Fruit fly (Drosophila melanogaster) whole organism, embryonic: Measurements from ENCODE around the gene CG33158.

Experiments
- CG11504 ChIP-seq: fragments of 200-800 bp; sonication (Bioruptor generic); optimal IDR thresholded peaks from 3 replicates; lab custom pipeline; 2019; ENCODE audit warnings: missing biosample characterization, mild to moderate bottlenecking, missing genetic modification characterization, moderate library complexity
- CG12219 ChIP-seq: fragments of 200-800 bp; sonication (Bioruptor generic); optimal IDR thresholded peaks from 3 replicates; lab custom pipeline; 2018; ENCODE audit warnings: missing biosample characterization, mild to moderate bottlenecking, missing genetic modification characterization
- CG12942 ChIP-seq: fragments of 200-800 bp; sonication (Bioruptor generic); optimal IDR thresholded peaks from 3 replicates; lab custom pipeline; 2016; ENCODE audit warnings: missing biosample characterization, missing genetic modification characterization
- CG15601 ChIP-seq: fragments of 200-800 bp; sonication (Bioruptor generic); optimal IDR thresholded peaks from 3 replicates; lab custom pipeline; 2019; ENCODE audit warnings: missing biosample characterization, mild to moderate bottlenecking, missing genetic modification characterization, moderate library complexity
- CG15696 ChIP-seq: fragments of 200-800 bp; sonication (Bioruptor generic); optimal IDR thresholded peaks from 2 replicates; lab custom pipeline; 2019; ENCODE audit warnings: missing biosample characterization, mild to moderate bottlenecking, missing genetic modification characterization, moderate library complexity
- CG16815 ChIP-seq: fragments of 200-800 bp; sonication (Bioruptor generic); optimal IDR thresholded peaks from 3 replicates; lab custom pipeline; 2017; ENCODE audit warnings: missing biosample characterization, mild to moderate bottlenecking, missing genetic modification characterization
- CG17328 ChIP-seq: fragments of 200-800 bp; sonication (Bioruptor generic); IDR thresholded peaks from 2 replicates; pipeline ENCODE4 v1.3.6; 2022; ENCODE audit warnings: missing biosample characterization, missing genetic modification characterization
- CG17361 ChIP-seq: fragments of 200-800 bp; sonication (Bioruptor generic); IDR thresholded peaks from 3 replicates; pipeline ENCODE4 v1.3.6; 2022; ENCODE audit warnings: missing biosample characterization, missing genetic modification characterization
- CG18476 ChIP-seq: fragments of 200-800 bp; sonication (Bioruptor generic); optimal IDR thresholded peaks from 2 replicates; lab custom pipeline; 2016; ENCODE audit warnings: missing biosample characterization, mild to moderate bottlenecking, missing genetic modification characterization
- CG18619 ChIP-seq: fragments of 200-800 bp; sonication (Bioruptor generic); optimal IDR thresholded peaks from 3 replicates; lab custom pipeline; 2017; ENCODE audit warnings: missing biosample characterization, mild to moderate bottlenecking, missing genetic modification characterization
- CG2712 ChIP-seq: fragments of 200-800 bp; optimal IDR thresholded peaks from 3 replicates; lab custom pipeline; 2019; ENCODE audit warnings: missing biosample characterization, mild to moderate bottlenecking, missing genetic modification characterization, moderate library complexity
- CG3163 ChIP-seq: fragments of 200-800 bp; sonication (Bioruptor generic); optimal IDR thresholded peaks from 3 replicates; lab custom pipeline; 2016; ENCODE audit warnings: missing biosample characterization, missing genetic modification characterization
- CG32767 ChIP-seq: fragments of 200-800 bp; sonication (Bioruptor generic); IDR thresholded peaks from 2 replicates; pipeline ENCODE4 v1.3.6; 2022; ENCODE audit warnings: missing biosample characterization, missing genetic modification characterization
- CG5180 ChIP-seq: fragments of 200-800 bp; sonication (Bioruptor generic); optimal IDR thresholded peaks from 3 replicates; lab custom pipeline; 2017; ENCODE audit warnings: missing biosample characterization, missing genetic modification characterization, mild to moderate bottlenecking, moderate library complexity, missing genetic modification reagents
- CG6272 ChIP-seq: fragments of 200-800 bp; sonication (Bioruptor generic); IDR thresholded peaks from 2 replicates; pipeline ENCODE4 v1.3.6; 2022; ENCODE audit warnings: missing biosample characterization, missing genetic modification characterization
- CG6791 ChIP-seq: fragments of 200-800 bp; sonication (Bioruptor generic); IDR thresholded peaks from 3 replicates; pipeline ENCODE4 v1.3.6; 2022; ENCODE audit warnings: missing biosample characterization, missing genetic modification characterization; ENCODE audit not compliant: partially characterized antibody
- CG6813 ChIP-seq: fragments of 200-800 bp; sonication (Bioruptor generic); optimal IDR thresholded peaks from 2 replicates; lab custom pipeline; 2017; ENCODE audit warnings: missing biosample characterization, missing genetic modification characterization, mild to moderate bottlenecking, moderate library complexity, missing genetic modification reagents
- CG7839 ChIP-seq: fragments of 200-800 bp; sonication (Bioruptor generic); optimal IDR thresholded peaks from 3 replicates; lab custom pipeline; 2018; ENCODE audit warnings: missing biosample characterization, mild to moderate bottlenecking, missing genetic modification characterization, moderate library complexity
- CG8478 ChIP-seq: fragments of >200 bp; optimal IDR thresholded peaks from 2 replicates; lab custom pipeline; 2018
- CG9215 ChIP-seq: fragments of 200-800 bp; sonication (Bioruptor generic); IDR thresholded peaks from 2 replicates; pipeline ENCODE4 v1.3.6; 2022; ENCODE audit warnings: missing biosample characterization, missing genetic modification characterization
- Chrac-16 ChIP-seq: fragments of 200-800 bp; sonication (Bioruptor generic); optimal IDR thresholded peaks from 3 replicates; lab custom pipeline; 2016; ENCODE audit warnings: missing biosample characterization, missing genetic modification characterization
- CrebB ChIP-seq: fragments of 200-800 bp; sonication (Bioruptor generic); optimal IDR thresholded peaks from 3 replicates; lab custom pipeline; 2018; ENCODE audit warnings: missing biosample characterization, mild to moderate bottlenecking, missing genetic modification characterization
- Ets65A ChIP-seq: fragments of 200-800 bp; sonication (Bioruptor generic); peaks from one replicate; lab custom pipeline; 2016; ENCODE audit warnings: missing biosample characterization, missing genetic modification characterization
- HHEX ChIP-seq: fragments of 200-800 bp; sonication (Bioruptor generic); optimal IDR thresholded peaks from 3 replicates; lab custom pipeline; 2017; ENCODE audit warnings: missing biosample characterization, mild to moderate bottlenecking, missing genetic modification characterization, missing genetic modification reagents
- Med ChIP-seq: fragments of 200-800 bp; sonication (Bioruptor generic); peaks from one replicate; lab custom pipeline; 2016; ENCODE audit warnings: missing biosample characterization, missing genetic modification characterization, mild to moderate bottlenecking, inconsistent platforms, moderate library complexity
- Neu2 ChIP-seq: fragments of 200-800 bp; sonication (Bioruptor generic); optimal IDR thresholded peaks from 3 replicates; lab custom pipeline; 2016; ENCODE audit warnings: missing biosample characterization, missing genetic modification characterization, borderline replicate concordance
- Ptx1 ChIP-seq: fragments of 200-800 bp; sonication (Bioruptor generic); IDR thresholded peaks from 2 replicates; pipeline ENCODE4 v1.3.6; 2022; ENCODE audit warnings: missing biosample characterization, missing genetic modification characterization
- Sox102F ChIP-seq: fragments of 200-800 bp; sonication (Bioruptor generic); optimal IDR thresholded peaks from 2 replicates; lab custom pipeline; 2018; ENCODE audit warnings: missing biosample characterization, mild to moderate bottlenecking, missing genetic modification characterization, moderate library complexity
- Stat92E ChIP-seq, 3 experiments: fragments of >200 bp in 2 of 3; fragments of 200-800 bp in 1 of 3; sonication (Bioruptor generic) in 1 of 3; optimal IDR thresholded peaks; 2 replicates each; lab custom pipeline; 2017 to 2019; ENCODE audit warnings: missing biosample characterization in 3 of 3, missing genetic modification characterization in 3 of 3, mild to moderate bottlenecking in 1 of 3, moderate library complexity in 1 of 3
- ase ChIP-seq: fragments of 200-800 bp; sonication (Bioruptor generic); IDR thresholded peaks from 3 replicates; pipeline ENCODE4 v1.3.6; 2022; ENCODE audit warnings: missing biosample characterization, missing genetic modification characterization
- bowl ChIP-seq: fragments of 200-800 bp; sonication (Bioruptor generic); IDR thresholded peaks from 2 replicates; pipeline ENCODE4 v1.3.6; 2022; ENCODE audit warnings: missing biosample characterization, missing genetic modification characterization
- cwo ChIP-seq: fragments of 200-800 bp; sonication (Bioruptor generic); optimal IDR thresholded peaks from 3 replicates; lab custom pipeline; 2017; ENCODE audit warnings: missing biosample characterization, missing genetic modification characterization, mild to moderate bottlenecking, moderate library complexity, missing genetic modification reagents
- dimm ChIP-seq: fragments of 200-800 bp; sonication (Bioruptor generic); IDR thresholded peaks from 2 replicates; pipeline ENCODE4 v1.3.6; 2022; ENCODE audit warnings: missing biosample characterization, missing genetic modification characterization
- dmrt11E ChIP-seq: fragments of 200-800 bp; sonication (Bioruptor generic); optimal IDR thresholded peaks from 3 replicates; lab custom pipeline; 2018; ENCODE audit warnings: missing biosample characterization, mild to moderate bottlenecking, missing genetic modification characterization, moderate library complexity
- grau ChIP-seq: fragments of 200-800 bp; optimal IDR thresholded peaks from 3 replicates; lab custom pipeline; 2019; ENCODE audit warnings: missing biosample characterization, mild to moderate bottlenecking, missing genetic modification characterization, moderate library complexity
- ham ChIP-seq: fragments of 200-800 bp; sonication (Bioruptor generic); IDR thresholded peaks from 2 replicates; pipeline ENCODE4 v1.3.6; 2022; ENCODE audit warnings: missing biosample characterization, missing genetic modification characterization
- lola ChIP-seq, 3 experiments: fragments of >200 bp in 2 of 3; fragments of 200-800 bp in 1 of 3; sonication (Bioruptor generic) in 1 of 3; optimal IDR thresholded peaks; 2 replicates each; lab custom pipeline; 2017 to 2019; ENCODE audit warnings: missing biosample characterization in 3 of 3, missing genetic modification characterization in 3 of 3, mild to moderate bottlenecking in 1 of 3, moderate library complexity in 1 of 3
- nerfin-2 ChIP-seq: fragments of 200-800 bp; sonication (Bioruptor generic); IDR thresholded peaks from 2 replicates; pipeline ENCODE4 v1.3.6; 2022; ENCODE audit warnings: missing biosample characterization, missing genetic modification characterization; ENCODE audit not compliant: partially characterized antibody
- pan ChIP-seq, 4 experiments: fragments of >200 bp in 3 of 4; fragments of 200-800 bp in 1 of 4; sonication (Bioruptor generic) in 1 of 4; optimal IDR thresholded peaks in 3 of 4; IDR thresholded peaks in 1 of 4; 2 replicates each; pipeline versions ENCODE4 v1.3.6 to Lab custom; 2017 to 2022; ENCODE audit warnings: missing biosample characterization in 2 of 4, missing genetic modification characterization in 2 of 4, mixed read lengths in 1 of 4
- repo ChIP-seq: fragments of 200-800 bp; sonication (Bioruptor generic); optimal IDR thresholded peaks from 2 replicates; lab custom pipeline; 2016; ENCODE audit warnings: missing biosample characterization, missing genetic modification characterization
- row ChIP-seq: fragments of 200-800 bp; sonication (Bioruptor generic); IDR thresholded peaks from 3 replicates; pipeline ENCODE4 v1.3.6; 2022; ENCODE audit warnings: missing biosample characterization, missing genetic modification characterization
- sima ChIP-seq: fragments of 200-800 bp; sonication (Bioruptor generic); optimal IDR thresholded peaks from 2 replicates; lab custom pipeline; 2016; ENCODE audit warnings: missing biosample characterization, missing genetic modification characterization
- sisA ChIP-seq: fragments of 200-800 bp; sonication (Bioruptor generic); IDR thresholded peaks from 2 replicates; pipeline ENCODE4 v1.3.6; 2022; ENCODE audit warnings: missing biosample characterization, missing genetic modification characterization
- tin ChIP-seq: fragments of 200-800 bp; sonication (Bioruptor generic); optimal IDR thresholded peaks from 3 replicates; lab custom pipeline; 2016; ENCODE audit warnings: missing biosample characterization, missing genetic modification characterization
- vfl ChIP-seq: fragments of 200-800 bp; sonication (Bioruptor generic); optimal IDR thresholded peaks from 2 replicates; lab custom pipeline; 2016; ENCODE audit warnings: missing biosample characterization, missing genetic modification characterization
- wek ChIP-seq: fragments of 200-800 bp; sonication (Bioruptor generic); optimal IDR thresholded peaks from 3 replicates; lab custom pipeline; 2018; ENCODE audit warnings: missing biosample characterization, mild to moderate bottlenecking, missing genetic modification characterization, moderate library complexity
- zf30C ChIP-seq: fragments of 200-800 bp; sonication (Bioruptor generic); optimal IDR thresholded peaks from 3 replicates; lab custom pipeline; 2018; ENCODE audit warnings: missing biosample characterization, mild to moderate bottlenecking, missing genetic modification characterization

The CG33158 gene

dm6 chr3L:16497198-16497701 is 77.9 kb downstream of the CG33158 start, which contains the start of gene st:
Gene st (plus strand): TSS chr3L:16497651.
- TF ChIP-seq row (peak; percentile 38; the same call in 1 of the 3 replicates), Sox102F (GFP tag; lab: Kevin White, UChicago) (peak; percentile 18), Med (GFP tag; lab: Kevin White, UChicago) (peak; percentile 69), grau (tag; lab: Kevin White, UChicago) (peak; percentile 71), Ptx1 (peak; percentile 19; the same call in 1 of the 2 replicates), CG12942 (no peak), CG2712 (tag; lab: Kevin White, UChicago) (peak; percentile 27), Neu2 (no peak)

dm6 chr3L:16533932-16534331 is 114.5 kb downstream of the CG33158 start:
- 0 out of 2 replicates have a peak, but pooled peaks have one; percentile 7 for TF ChIP-seq dimm
- TF ChIP-seq wek (GFP tag; lab: Kevin White, UChicago) = no peak
- peak; percentile 91 for TF ChIP-seq CG17361 (GFP tag; lab: Robert Waterston, UW)
- no peak for TF ChIP-seq CG6791
- peak; percentile 29 for TF ChIP-seq CrebB (tag; lab: Kevin White, UChicago)
- TF ChIP-seq row = peak; percentile 83
- peak; percentile 68 for TF ChIP-seq CG5180 (GFP tag; lab: Kevin White, UChicago)
- TF ChIP-seq CG7839 (tag; lab: Kevin White, UChicago) = peak; percentile 88
- TF ChIP-seq nerfin-2 (GFP tag; lab: Robert Waterston, UW) = no peak
- peak; percentile 81 for TF ChIP-seq CG18619 (GFP tag; lab: Kevin White, UChicago)
- TF ChIP-seq CG15601 (tag; lab: Kevin White, UChicago) = peak; percentile 69
- peak; percentile 93 for TF ChIP-seq Ets65A (GFP tag; lab: Kevin White, UChicago)
- TF ChIP-seq tin (GFP tag; lab: Kevin White, UChicago) = peak; percentile 79
- TF ChIP-seq CG18476 (GFP tag; lab: Kevin White, UChicago) = peak; percentile 81
- peak; percentile 65 for TF ChIP-seq CG6813 (GFP tag; lab: Kevin White, UChicago)
- TF ChIP-seq CG12219 (GFP tag; lab: Kevin White, UChicago) = peak; percentile 66
- TF ChIP-seq Chrac-16 (GFP tag; lab: Kevin White, UChicago) = peak; percentile 73
- TF ChIP-seq sima = no peak
- TF ChIP-seq CG16815 (GFP tag; lab: Kevin White, UChicago) = peak; percentile 74
- peak; percentile 59 for TF ChIP-seq CG15696 (tag; lab: Kevin White, UChicago)
- peak; percentile 11 for TF ChIP-seq repo (GFP tag; lab: Kevin White, UChicago)
- TF ChIP-seq cwo (GFP tag; lab: Kevin White, UChicago) = peak; percentile 85
- peak; percentile 70 for TF ChIP-seq dmrt11E (tag; lab: Kevin White, UChicago)
- no peak for TF ChIP-seq bowl (GFP tag; lab: Robert Waterston, UW)
- TF ChIP-seq sisA = peak; percentile 70
- TF ChIP-seq CG11504 = peak; percentile 90
- TF ChIP-seq CG32767 (GFP tag; lab: Robert Waterston, UW) = peak; percentile 51; the same call in 1 of the 2 replicates
- TF ChIP-seq Ptx1 = peak; percentile 79
- no peak; the same call in 1 of the 2 replicates for TF ChIP-seq CG17328
- peak; percentile 67 for TF ChIP-seq CG9215 (GFP tag; lab: Robert Waterston, UW)
- TF ChIP-seq zf30C (GFP tag; lab: Kevin White, UChicago) = peak; percentile 48
- TF ChIP-seq CG8478 = no peak
- no peak for TF ChIP-seq Stat92E (GFP tag; optimal IDR thresholded peaks at IDR 0.05; lab: Kevin White, UChicago)
- TF ChIP-seq lola (GFP tag; optimal IDR thresholded peaks at IDR 0.05; lab: Kevin White, UChicago) = peak in 1 of 3 experiments; percentile 83
- TF ChIP-seq HHEX (GFP tag; lab: Kevin White, UChicago) = peak; percentile 78
- TF ChIP-seq ase (GFP tag; lab: Robert Waterston, UW) = 0 out of 3 replicates have a peak, but pooled peaks have one; percentile 40
- 0 out of 2 replicates have a peak, but pooled peaks have one; percentile 27 for TF ChIP-seq CG6272
- TF ChIP-seq vfl (GFP tag; lab: Kevin White, UChicago) = peak; percentile 54
- TF ChIP-seq pan (optimal IDR thresholded peaks at IDR 0.05; lab: Kevin White, UChicago) = no peak
- TF ChIP-seq pan (GFP tag; optimal IDR thresholded peaks at IDR 0.05 in 1 of 2, IDR thresholded peaks at IDR 0.05 in 1 of 2) = peak in 1 of 2 experiments; percentile 52
- no peak for TF ChIP-seq CG3163 (GFP tag; lab: Kevin White, UChicago)
- TF ChIP-seq ham (GFP tag; lab: Robert Waterston, UW) = no peak
